Fruit fly (Drosophila melanogaster): ENCODE results near the gene ec.

ec gene

DNA sequence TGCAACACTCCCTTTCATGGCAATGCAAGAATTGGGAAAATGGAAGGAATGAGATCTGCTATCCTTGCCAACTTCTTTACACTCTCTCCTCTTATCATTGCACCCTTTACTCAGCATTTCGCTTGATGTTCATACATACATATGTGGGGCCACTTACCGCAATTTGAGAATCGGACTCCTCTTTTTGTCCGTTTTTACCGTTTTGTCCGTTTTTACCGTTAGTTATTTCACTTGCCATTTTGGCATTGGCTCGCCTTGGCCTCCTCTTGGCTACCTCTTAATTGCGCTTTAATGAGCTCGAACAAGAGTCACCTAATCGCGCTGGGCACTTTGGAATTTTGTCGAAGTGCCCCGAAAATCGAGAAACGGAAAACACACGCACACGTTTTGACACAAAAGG lies 56.3 kb downstream of the ec start:
- TF ChIP-seq CG17801 (GFP tag; optimal IDR thresholded peaks at IDR 0.05; ENCODE audit: partially characterized antibody), result no peak

- TF ChIP-seq CG17801 (GFP tag; optimal IDR thresholded peaks at IDR 0.05; ENCODE audit: partially characterized antibody), result peak; percentile 98
Measured at dm6 chrX:3868456-3869023, 57.0 kb downstream of the ec start, which contains the start of gene CG2930. CG2930 (plus strand) TSS chrX:3868973.

DNA sequence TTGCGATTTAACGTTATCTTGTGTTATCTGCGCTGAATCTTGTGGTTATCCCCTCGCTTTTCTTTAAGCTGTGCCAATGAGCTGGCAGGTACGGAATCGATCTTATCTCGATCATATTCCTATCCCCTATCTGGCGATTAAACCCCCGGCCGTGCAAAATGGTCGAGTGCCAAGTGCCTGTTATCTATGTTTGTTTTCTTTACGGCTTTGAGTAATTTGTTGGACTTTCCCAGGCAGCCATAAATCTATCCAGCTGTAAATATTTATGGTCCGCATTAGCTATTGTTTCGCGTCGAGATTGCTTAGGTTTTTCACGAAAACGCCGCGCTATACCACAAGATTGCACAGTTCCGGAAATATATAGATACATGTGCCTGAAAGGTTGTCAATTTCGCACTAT lies 57.6 kb downstream of the ec start:
- no peak for TF ChIP-seq CG17801 (GFP tag; optimal IDR thresholded peaks at IDR 0.05; ENCODE audit: partially characterized antibody)

DNA sequence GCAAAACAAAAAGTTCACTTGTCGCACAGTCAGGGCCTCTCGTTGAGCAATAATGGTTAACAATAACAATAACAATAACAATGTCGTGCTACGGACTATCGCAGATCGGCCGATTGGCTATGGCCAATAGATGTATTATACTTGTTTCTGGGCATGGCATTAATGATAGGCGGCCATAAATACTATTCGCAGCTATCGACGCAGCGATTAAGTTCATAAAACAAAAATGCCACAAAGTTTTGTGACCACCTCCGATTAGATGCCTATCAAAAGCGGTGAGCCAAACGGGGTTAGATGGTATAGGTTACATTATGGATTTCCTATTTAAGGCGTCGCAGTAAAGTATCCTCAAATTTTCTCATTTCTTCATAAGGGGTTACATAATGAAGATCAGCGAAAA lies 59.1 kb downstream of the ec start:
- no peak for TF ChIP-seq CG17801 (GFP tag; optimal IDR thresholded peaks at IDR 0.05; ENCODE audit: partially characterized antibody)

DNA sequence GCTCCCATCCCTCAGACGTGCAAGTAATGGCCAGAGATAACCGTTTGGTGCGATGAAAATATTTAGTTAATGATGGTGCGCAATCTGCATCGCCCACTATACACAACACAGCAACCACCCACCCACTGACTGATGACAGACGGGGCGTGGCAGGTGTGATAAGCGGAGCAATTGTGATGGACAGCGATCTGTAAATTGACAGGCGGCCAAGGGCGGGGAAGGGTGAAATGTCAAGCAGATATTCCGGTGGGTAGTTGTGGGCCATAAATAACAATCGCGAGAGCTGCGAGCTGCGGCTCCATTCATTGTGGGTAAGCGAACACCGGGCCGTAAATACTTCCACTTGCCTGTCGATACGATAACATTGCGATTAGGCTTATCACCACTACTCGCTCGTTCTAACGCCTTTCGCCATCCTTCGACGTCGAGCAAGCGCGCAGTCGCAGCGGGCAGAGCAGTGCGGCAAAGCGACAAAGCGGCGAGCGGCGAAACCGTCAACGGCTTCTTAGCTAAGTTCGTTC lies 60.5 kb downstream of the ec start, which contains the start of gene yin:
Gene yin (minus strand): TSS at position 51 of the 521 bp plus-strand sequence.
- no peak for TF ChIP-seq CG17801 (GFP tag; optimal IDR thresholded peaks at IDR 0.05; ENCODE audit: partially characterized antibody)

DNA sequence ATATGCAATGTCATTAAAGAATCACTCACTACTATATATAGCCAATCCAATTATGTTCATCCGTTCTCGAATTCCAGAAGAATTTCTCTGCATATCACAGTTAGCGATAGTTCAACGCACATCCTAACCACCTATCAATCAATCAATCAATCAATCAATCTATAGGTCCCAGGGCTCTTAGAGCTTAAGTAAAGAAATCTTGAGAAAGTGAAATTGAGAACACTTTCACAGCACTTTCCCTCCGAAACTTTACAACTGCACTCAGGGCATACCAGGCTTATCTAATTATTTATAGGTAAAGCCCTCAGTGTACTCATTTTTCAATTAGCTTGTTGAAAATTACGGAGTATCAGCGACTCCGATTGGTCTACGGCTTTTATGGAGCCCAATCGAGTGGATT lies 63.0 kb downstream of the ec start:
- no peak for TF ChIP-seq CG17801 (GFP tag; optimal IDR thresholded peaks at IDR 0.05; ENCODE audit: partially characterized antibody)

DNA sequence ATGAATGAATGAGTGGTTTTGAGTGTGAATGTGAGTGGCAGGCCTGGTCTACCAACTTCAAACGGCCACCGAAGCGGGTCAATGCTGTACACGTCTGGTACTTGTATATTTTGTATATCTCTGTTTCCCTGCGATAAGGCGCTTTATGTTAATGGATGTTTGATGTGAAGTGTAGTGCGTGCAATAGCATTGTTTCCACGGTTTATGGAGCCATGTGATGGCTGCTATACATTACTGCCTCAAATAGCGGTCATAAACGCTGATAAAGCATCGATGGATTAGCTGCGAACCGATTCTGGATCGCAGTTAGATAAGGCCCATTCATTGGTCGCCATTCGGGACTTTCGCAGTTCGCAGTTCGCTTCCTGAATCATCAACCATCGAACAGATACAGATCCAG lies 63.5 kb downstream of the ec start:
- TF ChIP-seq CG17801 (GFP tag; optimal IDR thresholded peaks at IDR 0.05; ENCODE audit: partially characterized antibody), result no peak

DNA sequence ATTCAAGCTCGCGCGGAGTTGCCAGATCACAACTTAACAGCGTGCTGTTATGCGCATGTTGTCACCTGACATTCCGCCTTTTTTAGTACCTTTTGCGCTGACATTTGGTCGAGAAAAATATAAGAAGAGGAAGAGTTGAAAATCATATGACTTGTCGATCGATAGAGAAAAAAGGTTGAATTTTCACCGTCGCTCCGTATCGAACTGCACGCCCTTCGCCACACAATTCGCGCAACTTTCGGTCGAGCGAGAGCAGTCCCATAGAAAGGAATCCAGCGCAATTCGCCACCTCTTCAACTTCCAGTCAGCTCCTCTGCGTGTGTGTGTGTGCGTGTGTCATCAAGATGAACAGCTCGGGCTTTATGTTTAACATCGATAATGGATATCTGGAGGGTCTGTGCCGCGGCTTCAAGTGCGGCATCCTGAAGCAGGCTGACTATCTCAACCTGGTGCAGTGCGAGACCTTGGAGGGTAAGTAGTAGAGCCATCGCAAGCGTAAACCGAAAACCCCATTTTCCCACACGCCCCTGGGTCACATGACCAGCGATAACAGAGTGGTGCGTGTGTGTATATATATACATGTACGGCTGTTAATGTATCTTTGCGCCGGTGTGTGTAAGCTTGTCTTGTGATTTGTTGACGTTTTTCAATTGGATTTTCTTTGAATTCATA lies 69.3 kb downstream of the ec start, which contains the start of gene VhaAC39-1:
Gene VhaAC39-1 (plus strand): TSS at position 104 of the 672 bp plus-strand sequence.
- TF ChIP-seq CG17801 (GFP tag; optimal IDR thresholded peaks at IDR 0.05; ENCODE audit: partially characterized antibody), result peak; percentile 34

dm6 chrX:3883904-3884303 lies 72.4 kb downstream of the ec start, which contains the start of gene CG15239:
CG15239 (plus strand) TSS chrX:3884168.
- TF ChIP-seq CG17801 (GFP tag; optimal IDR thresholded peaks at IDR 0.05; ENCODE audit: partially characterized antibody), result no peak

DNA sequence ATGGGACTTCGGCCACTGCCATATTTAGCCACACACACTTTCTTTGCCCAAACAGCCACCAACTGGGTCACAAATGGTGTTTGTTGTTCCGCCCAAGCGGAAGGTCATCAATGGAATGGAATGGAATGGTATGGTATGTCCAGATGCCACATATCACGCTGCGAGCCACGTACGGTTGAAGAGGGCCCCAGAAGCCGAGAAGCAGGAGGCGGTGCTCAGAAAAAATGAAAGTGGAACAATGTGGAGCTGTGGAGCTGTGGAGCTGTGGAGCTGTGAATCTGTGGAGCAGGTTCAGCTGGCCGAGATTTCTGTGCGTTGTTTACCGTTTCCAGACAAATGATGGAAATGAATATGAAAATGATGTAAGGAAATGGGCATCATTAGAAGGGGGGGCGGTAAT lies 75.3 kb downstream of the ec start:
- no peak for TF ChIP-seq CG17801 (GFP tag; optimal IDR thresholded peaks at IDR 0.05; ENCODE audit: partially characterized antibody)

DNA sequence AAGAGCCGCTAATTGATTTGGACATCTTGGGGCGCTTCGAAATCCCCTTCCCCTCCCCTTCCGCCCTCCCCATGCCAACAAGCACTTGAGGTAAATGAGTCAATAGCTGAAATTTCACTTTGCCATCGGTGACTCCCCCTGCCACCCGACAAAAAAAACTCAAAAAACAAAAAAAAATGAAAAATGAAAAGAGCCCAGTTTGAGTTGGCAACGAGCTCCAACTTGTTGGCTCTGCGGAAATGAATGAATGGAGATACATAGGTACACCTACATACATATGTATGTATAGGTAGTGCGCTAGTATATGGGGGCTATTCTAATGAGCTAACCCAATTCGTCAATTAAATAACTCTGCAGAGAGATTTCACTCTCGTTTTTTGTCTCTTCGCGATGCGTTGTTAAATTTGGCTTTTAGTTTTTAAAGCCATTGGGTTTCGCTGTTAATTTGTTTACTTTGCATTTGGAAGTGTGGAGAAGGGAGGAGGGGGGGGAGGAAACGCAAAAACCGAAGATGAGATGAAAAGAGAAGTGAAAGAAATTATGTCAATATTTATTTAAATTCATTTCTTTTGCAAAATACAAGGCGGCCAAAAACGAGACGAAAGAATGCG lies 76.2 kb downstream of the ec start:
- TF ChIP-seq CG17801 (GFP tag; optimal IDR thresholded peaks at IDR 0.05; ENCODE audit: partially characterized antibody), result no peak

DNA sequence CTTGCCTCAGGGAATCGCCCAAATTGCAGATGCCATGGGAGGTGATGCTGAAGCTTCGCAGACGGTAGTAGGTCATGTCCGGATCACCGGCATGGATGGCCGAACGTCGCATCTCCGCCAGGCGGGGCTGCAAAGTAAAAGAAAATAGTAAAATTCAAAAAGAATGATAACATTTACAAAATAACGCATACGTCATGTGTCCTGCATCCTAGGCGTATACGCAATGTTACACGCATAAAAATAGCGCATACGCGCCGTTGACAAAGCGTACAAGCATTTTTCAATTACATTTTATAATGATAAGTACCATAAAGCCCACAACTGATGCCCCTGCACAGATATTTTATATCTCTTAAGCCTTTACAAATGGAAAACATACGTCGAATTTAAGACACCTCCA lies 90.4 kb downstream of the ec start:
- TF ChIP-seq CG17801 (GFP tag; optimal IDR thresholded peaks at IDR 0.05; ENCODE audit: partially characterized antibody), result no peak

Measured in ovary, adult (tissue).